Worm (Caenorhabditis elegans): ENCODE results near the gene F09F9.1.

Gene F09F9.1

DNA sequence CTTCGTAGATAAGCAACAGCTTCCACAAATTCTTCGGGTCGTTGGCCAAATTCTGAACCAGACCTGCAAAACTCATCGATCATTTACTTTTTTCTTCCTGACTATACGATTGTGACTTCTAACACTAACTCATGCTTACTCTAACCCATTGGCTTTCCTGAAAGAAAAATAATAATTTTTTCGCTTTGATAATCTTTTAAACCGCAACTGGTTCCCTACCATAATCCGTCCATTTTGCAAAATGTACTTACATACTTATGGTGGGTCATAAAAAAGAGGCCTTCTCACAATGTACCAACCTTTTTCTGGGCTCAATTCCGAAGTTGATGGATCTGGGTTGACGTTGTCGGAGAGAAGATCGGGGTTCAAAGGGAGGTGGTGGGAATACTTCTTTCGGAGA lies 20.1 kb upstream of the F09F9.1 start:
- TF ChIP-seq hmg-4 (GFP tag; optimal IDR thresholded peaks at IDR 0.05) (no peak), tra-4 (tag; optimal IDR thresholded peaks at IDR 0.05) (no peak), aly-1 (tag; optimal IDR thresholded peaks at IDR 0.05) (no peak), ceh-36 (tag; optimal IDR thresholded peaks at IDR 0.05) (no peak), B0310.2 (tag; optimal IDR thresholded peaks at IDR 0.05) (no peak), hnd-1 (tag; optimal IDR thresholded peaks at IDR 0.05) (no peak), F13C5.2 (tag; optimal IDR thresholded peaks at IDR 0.05) (no peak), tbx-37 (GFP tag; conservative IDR thresholded peaks at IDR 0.05) (no peak), hmbx-1 (tag; optimal IDR thresholded peaks at IDR 0.05) (no peak)

DNA sequence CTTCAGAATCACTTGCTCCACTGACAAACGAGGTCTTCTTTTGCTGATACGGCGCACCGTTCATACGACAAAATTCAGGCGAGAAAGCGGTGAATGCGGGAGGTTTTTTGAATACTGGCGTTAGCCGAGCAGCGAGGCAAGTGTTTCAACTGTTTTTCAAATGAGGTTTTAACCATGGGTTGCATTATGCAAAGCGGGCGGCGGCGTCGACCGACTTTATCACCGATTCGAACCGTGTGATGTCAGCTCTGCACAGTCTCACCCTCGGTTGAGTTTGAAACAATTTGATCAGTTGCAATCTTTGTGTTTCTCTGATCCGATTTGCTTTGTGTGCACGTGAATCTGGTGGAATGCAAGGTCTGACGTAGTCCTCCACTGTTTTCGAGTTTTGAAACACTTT lies 14.7 kb upstream of the F09F9.1 start, which contains the start of gene clh-4:
clh-4 (minus strand) TSS at position 101 of the 400 bp plus-strand sequence.
- no peak for TF ChIP-seq tra-4 (tag; optimal IDR thresholded peaks at IDR 0.05)
- TF ChIP-seq aly-1 (tag; optimal IDR thresholded peaks at IDR 0.05): no peak
- no peak for TF ChIP-seq sea-1 (GFP tag; conservative IDR thresholded peaks at IDR 0.05)
- TF ChIP-seq ceh-13 (GFP tag; optimal IDR thresholded peaks at IDR 0.05): no peak
- TF ChIP-seq hmbx-1 (tag; optimal IDR thresholded peaks at IDR 0.05): no peak
- no peak for TF ChIP-seq flt-1 (GFP tag; IDR thresholded peaks at IDR 0.05)
- no peak for TF ChIP-seq B0310.2 (tag; optimal IDR thresholded peaks at IDR 0.05)
- TF ChIP-seq F13C5.2 (tag; optimal IDR thresholded peaks at IDR 0.05): no peak
- TF ChIP-seq tbx-11 (GFP tag; IDR thresholded peaks at IDR 0.05): no peak
- TF ChIP-seq ets-7 (tag; optimal IDR thresholded peaks at IDR 0.05): no peak
- TF ChIP-seq ceh-36 (tag; optimal IDR thresholded peaks at IDR 0.05): no peak
- no peak for TF ChIP-seq tbx-37 (GFP tag; conservative IDR thresholded peaks at IDR 0.05)
- TF ChIP-seq pes-1 (GFP tag; IDR thresholded peaks at IDR 0.05): no peak
- no peak for TF ChIP-seq scrt-1 (GFP tag; IDR thresholded peaks at IDR 0.05)
- no peak for TF ChIP-seq hnd-1 (tag; optimal IDR thresholded peaks at IDR 0.05)

DNA sequence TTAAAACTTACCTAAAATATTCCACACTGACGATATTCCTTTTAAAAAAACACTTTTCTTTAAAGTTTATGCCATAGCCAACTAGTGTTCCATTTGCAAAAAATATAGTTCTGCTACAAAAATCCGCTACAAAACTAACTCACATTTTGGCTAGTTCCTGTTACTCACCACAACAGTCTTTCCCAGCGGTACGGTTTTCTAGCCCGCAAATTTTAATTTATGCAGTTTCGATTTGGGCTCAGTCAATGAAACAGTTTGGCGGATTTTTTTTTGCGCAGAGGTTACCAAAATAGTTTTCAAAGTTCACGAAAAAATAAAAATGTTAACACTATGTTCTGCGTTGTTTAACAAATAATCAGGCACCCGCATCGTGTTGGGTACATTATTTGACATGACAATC lies 13.9 kb upstream of the F09F9.1 start:
- TF ChIP-seq hmbx-1 (tag; optimal IDR thresholded peaks at IDR 0.05) (no peak), scrt-1 (GFP tag; IDR thresholded peaks at IDR 0.05) (no peak), hmg-4 (GFP tag; optimal IDR thresholded peaks at IDR 0.05) (no peak), tbx-37 (GFP tag; conservative IDR thresholded peaks at IDR 0.05) (no peak)

ce11 chrX:4102075-4102598 lies 13.0 kb upstream of the F09F9.1 start, which contains the start of gene R02E4.3:
Gene R02E4.3, minus strand, starts transcription at chrX:4102125.
- TF ChIP-seq tbx-37 (GFP tag; conservative IDR thresholded peaks at IDR 0.05): no peak
- TF ChIP-seq ceh-36 (tag; optimal IDR thresholded peaks at IDR 0.05): no peak
- no peak for TF ChIP-seq tbx-11 (GFP tag; IDR thresholded peaks at IDR 0.05)
- no peak for TF ChIP-seq hmbx-1 (tag; optimal IDR thresholded peaks at IDR 0.05)
- TF ChIP-seq ets-7 (tag; optimal IDR thresholded peaks at IDR 0.05): no peak
- TF ChIP-seq B0310.2 (tag; optimal IDR thresholded peaks at IDR 0.05): no peak
- no peak for TF ChIP-seq F13C5.2 (tag; optimal IDR thresholded peaks at IDR 0.05)
- TF ChIP-seq ama-1 (optimal IDR thresholded peaks at IDR 0.05): no peak
- no peak for TF ChIP-seq aly-1 (tag; optimal IDR thresholded peaks at IDR 0.05)
- no peak for TF ChIP-seq tra-4 (tag; optimal IDR thresholded peaks at IDR 0.05)
- TF ChIP-seq hnd-1 (tag; optimal IDR thresholded peaks at IDR 0.05): no peak

- TF ChIP-seq hmbx-1 (tag; optimal IDR thresholded peaks at IDR 0.05) (no peak), tra-4 (tag; optimal IDR thresholded peaks at IDR 0.05) (no peak), hmg-4 (GFP tag; optimal IDR thresholded peaks at IDR 0.05) (no peak), tbx-11 (GFP tag; IDR thresholded peaks at IDR 0.05) (no peak), B0310.2 (tag; optimal IDR thresholded peaks at IDR 0.05) (no peak), ceh-13 (GFP tag; optimal IDR thresholded peaks at IDR 0.05) (no peak), sea-1 (GFP tag; conservative IDR thresholded peaks at IDR 0.05) (no peak), ets-7 (tag; optimal IDR thresholded peaks at IDR 0.05) (no peak), scrt-1 (GFP tag; IDR thresholded peaks at IDR 0.05) (no peak), hnd-1 (tag; optimal IDR thresholded peaks at IDR 0.05) (no peak), tbx-37 (GFP tag; conservative IDR thresholded peaks at IDR 0.05) (no peak)
These were observed 12.1 kb upstream of the F09F9.1 start for ce11 chrX:4103071-4103470.

DNA sequence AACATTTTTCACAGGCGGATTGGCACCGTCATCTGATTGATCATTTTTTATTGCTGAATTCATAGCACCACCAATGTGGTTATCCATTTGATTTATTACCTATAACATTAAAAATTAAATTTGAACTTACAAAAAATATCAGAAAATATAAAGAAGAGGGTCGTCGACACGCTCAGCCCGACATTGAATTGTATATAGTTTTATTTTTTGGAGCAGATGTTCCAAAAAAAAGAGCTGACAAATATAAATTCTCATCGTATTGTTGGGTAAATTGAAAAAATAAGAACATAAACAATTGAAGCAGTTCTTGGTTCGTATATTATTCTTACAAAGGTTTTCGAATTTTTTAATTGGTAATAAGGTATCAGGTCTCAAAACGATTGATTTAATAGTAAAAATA lies 10.7 kb upstream of the F09F9.1 start, which contains the start of gene R02E4.1:
R02E4.1 (minus strand) TSS at position 101 of the 400 bp plus-strand sequence.
- no peak for TF ChIP-seq hmbx-1 (tag; optimal IDR thresholded peaks at IDR 0.05)
- no peak for TF ChIP-seq aly-1 (tag; optimal IDR thresholded peaks at IDR 0.05)
- TF ChIP-seq ceh-36 (tag; optimal IDR thresholded peaks at IDR 0.05): no peak
- TF ChIP-seq tra-4 (tag; optimal IDR thresholded peaks at IDR 0.05): no peak
- TF ChIP-seq hnd-1 (tag; optimal IDR thresholded peaks at IDR 0.05): no peak
- no peak for TF ChIP-seq pes-1 (GFP tag; IDR thresholded peaks at IDR 0.05)
- no peak for TF ChIP-seq sea-1 (GFP tag; conservative IDR thresholded peaks at IDR 0.05)
- TF ChIP-seq ets-7 (tag; optimal IDR thresholded peaks at IDR 0.05): no peak
- TF ChIP-seq ama-1 (optimal IDR thresholded peaks at IDR 0.05): no peak
- TF ChIP-seq ceh-13 (GFP tag; optimal IDR thresholded peaks at IDR 0.05): no peak
- no peak for TF ChIP-seq flt-1 (GFP tag; IDR thresholded peaks at IDR 0.05)
- no peak for TF ChIP-seq F13C5.2 (tag; optimal IDR thresholded peaks at IDR 0.05)

DNA sequence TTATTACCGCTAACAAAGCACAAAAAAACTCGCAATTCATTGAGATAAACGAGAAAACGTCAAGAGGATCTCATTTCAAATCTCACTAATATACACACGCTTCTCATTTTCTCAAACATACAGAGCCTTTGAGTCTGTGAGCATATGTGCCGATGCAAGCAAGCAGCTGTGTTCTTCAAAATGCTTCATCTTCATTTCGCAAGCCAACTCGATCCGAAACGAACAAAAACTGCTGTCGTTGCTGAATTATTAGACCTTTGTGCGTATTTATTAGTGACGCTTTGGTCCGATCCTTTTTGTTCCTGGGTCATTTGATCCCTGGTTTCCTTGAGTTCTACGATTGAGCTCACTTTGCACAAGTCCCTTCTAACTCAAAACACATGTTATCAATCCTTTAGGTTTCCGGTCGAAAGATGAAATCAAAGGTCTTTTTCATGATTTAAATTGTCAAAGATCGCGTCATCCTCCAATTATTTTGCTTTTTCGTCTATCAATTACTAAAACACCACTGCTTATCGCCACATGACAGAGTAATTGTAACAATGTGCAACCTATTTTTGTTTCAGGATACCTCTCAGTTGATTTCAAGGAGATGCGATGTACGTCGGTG lies 8.1 kb upstream of the F09F9.1 start, which contains the start of gene R02E4.2:
R02E4.2 (plus strand) TSS at position 560 of the 610 bp plus-strand sequence.
- TF ChIP-seq ceh-13 (GFP tag; optimal IDR thresholded peaks at IDR 0.05) (no peak), pes-1 (GFP tag; IDR thresholded peaks at IDR 0.05) (no peak), tra-4 (tag; optimal IDR thresholded peaks at IDR 0.05) (no peak), ceh-36 (tag; optimal IDR thresholded peaks at IDR 0.05) (no peak)

DNA sequence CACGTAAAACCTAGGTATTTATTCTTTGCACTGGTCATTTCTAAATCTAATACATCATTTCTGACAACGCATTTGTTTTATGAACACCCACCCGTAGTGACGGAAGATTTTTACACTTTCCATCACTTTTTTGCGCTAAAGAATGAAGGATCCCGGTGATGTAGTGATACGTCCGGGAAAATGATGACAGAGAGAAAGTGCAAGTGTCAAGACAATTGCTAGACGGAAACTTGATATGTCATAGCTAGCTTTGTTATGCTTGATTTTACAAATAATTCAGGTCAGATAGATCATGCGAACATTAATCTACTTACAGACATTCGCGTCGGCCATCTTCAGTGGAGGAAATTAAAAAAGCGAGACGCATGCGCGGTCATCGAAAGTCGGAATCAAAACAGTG lies 5.2 kb upstream of the F09F9.1 start:
- TF ChIP-seq tbx-11 (GFP tag; IDR thresholded peaks at IDR 0.05) (no peak), hmbx-1 (tag; optimal IDR thresholded peaks at IDR 0.05) (no peak), B0310.2 (tag; optimal IDR thresholded peaks at IDR 0.05) (no peak), ets-7 (tag; optimal IDR thresholded peaks at IDR 0.05) (no peak), sea-1 (GFP tag; conservative IDR thresholded peaks at IDR 0.05) (no peak), pes-1 (GFP tag; IDR thresholded peaks at IDR 0.05) (no peak), F13C5.2 (tag; optimal IDR thresholded peaks at IDR 0.05) (no peak), ceh-36 (tag; optimal IDR thresholded peaks at IDR 0.05) (no peak), ceh-13 (GFP tag; optimal IDR thresholded peaks at IDR 0.05) (no peak), ama-1 (optimal IDR thresholded peaks at IDR 0.05) (no peak), hnd-1 (tag; optimal IDR thresholded peaks at IDR 0.05) (no peak)

Measured in whole organism, early embryonic.